Worm (Caenorhabditis elegans) whole organism, L4 larva: Measurements from ENCODE around the gene sri-36.

ENCODE experiments used
- F49E8.2 ChIP-seq: sonication (generic microtip); optimal IDR thresholded peaks from 2 replicates; lab custom pipeline; 2016; ENCODE audit warnings: missing compliant biosample characterization, mild to moderate bottlenecking, missing genetic modification characterization, borderline replicate concordance
- T26A8.4 ChIP-seq: fragments of 200-800 bp; sonication (Bioruptor generic); IDR thresholded peaks from 2 replicates; pipeline ENCODE4 v1.3.6; 2022; ENCODE audit warnings: missing genetic modification characterization, missing compliant biosample characterization
- Y48G9A.11 ChIP-seq: fragments of 200-800 bp; sonication (Bioruptor generic); IDR thresholded peaks from 2 replicates; pipeline ENCODE4 v1.3.6; 2022; ENCODE audit warnings: missing genetic modification reagents, missing genetic modification characterization, missing compliant biosample characterization
- ZK337.2 ChIP-seq: fragments of 200-800 bp; sonication (Bioruptor generic); IDR thresholded peaks from 2 replicates; pipeline ENCODE4 v1.3.6; 2022; ENCODE audit warnings: missing genetic modification reagents, missing genetic modification characterization, missing compliant biosample characterization
- aha-1 ChIP-seq: fragments of 150-350 bp; peaks from one replicate; lab custom pipeline; 2014; ENCODE audit warnings: missing biosample characterization, missing genetic modification characterization
- arid-1 ChIP-seq: fragments of 200-800 bp; sonication (Bioruptor generic); conservative IDR thresholded peaks from 2 replicates; pipeline ENCODE4 v1.3.6; 2022; ENCODE audit warnings: missing genetic modification reagents, missing genetic modification characterization, missing compliant biosample characterization
- ceh-20 ChIP-seq: fragments of 200-800 bp; sonication (Bioruptor generic); IDR thresholded peaks from 2 replicates; pipeline ENCODE4 v1.3.6; 2022; ENCODE audit warnings: missing genetic modification reagents, missing genetic modification characterization, missing compliant biosample characterization
- ceh-28 ChIP-seq: fragments of 150-350 bp; optimal IDR thresholded peaks from 2 replicates; lab custom pipeline; 2014; ENCODE audit warnings: missing biosample characterization, missing genetic modification reagents, missing genetic modification characterization
- ceh-44 ChIP-seq: fragments of 200-800 bp; sonication (Bioruptor generic); IDR thresholded peaks from 2 replicates; pipeline ENCODE4 v1.3.6; 2022; ENCODE audit warnings: missing genetic modification reagents, missing genetic modification characterization, missing compliant biosample characterization
- ces-1 ChIP-seq: fragments of 150-350 bp; sonication (generic microtip); optimal IDR thresholded peaks from 4 replicates; lab custom pipeline; 2014; ENCODE audit warnings: missing biosample characterization, missing genetic modification reagents, missing genetic modification characterization
- ctbp-1 ChIP-seq: fragments of 200-800 bp; sonication (Bioruptor generic); IDR thresholded peaks from 2 replicates; pipeline ENCODE4 v1.3.6; 2022; ENCODE audit warnings: missing genetic modification reagents, missing genetic modification characterization, missing compliant biosample characterization
- daf-16 ChIP-seq, 3 experiments: sonication (generic microtip); optimal IDR thresholded peaks; 2 replicates each; lab custom pipeline; 2016 to 2017; ENCODE audit warnings: missing genetic modification characterization in 3 of 3, missing genetic modification reagents in 3 of 3, mild to moderate bottlenecking in 2 of 3, missing compliant biosample characterization in 2 of 3, missing biosample characterization in 1 of 3, moderate library complexity in 1 of 3
- daf-8 ChIP-seq: fragments of 200-800 bp; sonication (Bioruptor generic); IDR thresholded peaks from 2 replicates; pipeline ENCODE4 v1.3.6; 2022; ENCODE audit warnings: missing genetic modification characterization, missing compliant biosample characterization
- dmd-6 ChIP-seq: fragments of 200-800 bp; sonication (Bioruptor generic); IDR thresholded peaks from 2 replicates; pipeline ENCODE4 v1.3.6; 2022; ENCODE audit warnings: missing genetic modification reagents, missing genetic modification characterization, missing compliant biosample characterization
- dpl-1 ChIP-seq: fragments of 150-350 bp; optimal IDR thresholded peaks from 2 replicates; lab custom pipeline; 2014; ENCODE audit warnings: missing biosample characterization, missing genetic modification reagents, missing genetic modification characterization
- duxl-1 ChIP-seq: sonication (generic microtip); optimal IDR thresholded peaks from 2 replicates; lab custom pipeline; 2016; ENCODE audit warnings: mild to moderate bottlenecking, missing genetic modification characterization, moderate library complexity, missing compliant biosample characterization; ENCODE audit not compliant: poor library complexity
- dve-1 ChIP-seq: sonication (generic microtip); optimal IDR thresholded peaks from 2 replicates; lab custom pipeline; 2017; ENCODE audit warnings: antibody characterized with exemption, mild to moderate bottlenecking, missing genetic modification characterization, missing compliant biosample characterization; ENCODE audit not compliant: insufficient read depth
- fkh-10 ChIP-seq: fragments of 150-350 bp; optimal IDR thresholded peaks from 2 replicates; lab custom pipeline; 2014; ENCODE audit warnings: missing biosample characterization, missing genetic modification reagents, missing genetic modification characterization
- fos-1 ChIP-seq: fragments of 150-350 bp; optimal IDR thresholded peaks from 2 replicates; lab custom pipeline; 2014; ENCODE audit warnings: missing biosample characterization, missing genetic modification characterization
- hif-1 ChIP-seq, 2 experiments: sonication (generic microtip); optimal IDR thresholded peaks; 2 replicates each; lab custom pipeline; 2016 to 2017; ENCODE audit warnings: missing compliant biosample characterization in 2 of 2, missing genetic modification characterization in 2 of 2, missing genetic modification reagents in 2 of 2, missing genotype in 2 of 2, mild to moderate bottlenecking in 1 of 2
- hlh-30 ChIP-seq: sonication (generic microtip); optimal IDR thresholded peaks from 2 replicates; lab custom pipeline; 2017; ENCODE audit warnings: antibody characterized with exemption, mild to moderate bottlenecking, missing genetic modification characterization, missing compliant biosample characterization; ENCODE audit not compliant: insufficient read depth
- hmg-1.1 ChIP-seq: fragments of 200-800 bp; sonication (Bioruptor generic); IDR thresholded peaks from 2 replicates; pipeline ENCODE4 v1.3.6; 2022; ENCODE audit warnings: missing genetic modification reagents, missing genetic modification characterization, missing compliant biosample characterization
- jun-1 ChIP-seq: fragments of 150-350 bp; optimal IDR thresholded peaks from 2 replicates; lab custom pipeline; 2014; ENCODE audit warnings: missing biosample characterization, missing genetic modification reagents, missing genetic modification characterization
- lin-13 ChIP-seq: fragments of 150-350 bp; optimal IDR thresholded peaks from 2 replicates; lab custom pipeline; 2014; ENCODE audit warnings: missing biosample characterization, missing genetic modification reagents, missing genetic modification characterization
- lin-29 ChIP-seq: fragments of 200-800 bp; sonication (Bioruptor generic); IDR thresholded peaks from 2 replicates; pipeline ENCODE4 v1.3.6; 2022; ENCODE audit warnings: missing genetic modification reagents, missing genetic modification characterization, missing compliant biosample characterization
- lin-38 ChIP-seq: fragments of 200-800 bp; sonication (Bioruptor generic); IDR thresholded peaks from 2 replicates; pipeline ENCODE4 v1.3.6; 2022; ENCODE audit warnings: missing genetic modification reagents, missing genetic modification characterization, missing compliant biosample characterization
- lsy-2 ChIP-seq, 2 experiments: fragments of 150-350 bp in 1 of 2; sonication (generic microtip) in 1 of 2; optimal IDR thresholded peaks; 2 replicates each; lab custom pipeline; 2014 to 2017; ENCODE audit warnings: missing biosample characterization in 2 of 2, missing genetic modification characterization in 2 of 2
- madf-9 ChIP-seq: fragments of 200-800 bp; sonication (Bioruptor generic); conservative IDR thresholded peaks from 2 replicates; pipeline ENCODE4 v1.3.6; 2022; ENCODE audit warnings: missing genetic modification reagents, missing genetic modification characterization, missing compliant biosample characterization
- mdl-1 ChIP-seq, 2 experiments: fragments of 150-350 bp in 1 of 2; sonication (generic microtip) in 1 of 2; optimal IDR thresholded peaks; 2 replicates each; lab custom pipeline; 2014 to 2017; ENCODE audit warnings: missing biosample characterization in 2 of 2, missing genetic modification characterization in 2 of 2
- mdt-29 ChIP-seq: fragments of 200-800 bp; sonication (Bioruptor generic); IDR thresholded peaks from 2 replicates; pipeline ENCODE4 v1.3.6; 2022; ENCODE audit warnings: missing genetic modification reagents, missing genetic modification characterization, missing compliant biosample characterization
- mep-1 ChIP-seq: fragments of 150-350 bp; sonication (generic microtip); optimal IDR thresholded peaks from 3 replicates; lab custom pipeline; 2014; ENCODE audit warnings: missing biosample characterization, missing genetic modification characterization
- mes-2 ChIP-seq: sonication (generic microtip); optimal IDR thresholded peaks from 2 replicates; lab custom pipeline; 2016; ENCODE audit warnings: missing genotype, mild to moderate bottlenecking, missing genetic modification characterization, missing compliant biosample characterization; ENCODE audit not compliant: poor library complexity, severe bottlenecking
- nhr-10 ChIP-seq: fragments of 150-350 bp; optimal IDR thresholded peaks from 2 replicates; lab custom pipeline; 2014; ENCODE audit warnings: missing biosample characterization, missing genetic modification characterization
- nhr-237 ChIP-seq: sonication (generic microtip); optimal IDR thresholded peaks from 2 replicates; lab custom pipeline; 2017; ENCODE audit warnings: missing biosample characterization, missing genetic modification characterization
- nhr-28 ChIP-seq: fragments of 150-350 bp; optimal IDR thresholded peaks from 2 replicates; lab custom pipeline; 2014; ENCODE audit warnings: missing biosample characterization, missing genetic modification characterization
- nhr-42 ChIP-seq: fragments of 200-800 bp; sonication (Bioruptor generic); IDR thresholded peaks from 2 replicates; pipeline ENCODE4 v1.3.6; 2022; ENCODE audit warnings: missing genetic modification characterization, missing compliant biosample characterization
- nhr-48 ChIP-seq: sonication (generic microtip); optimal IDR thresholded peaks from 2 replicates; lab custom pipeline; 2016; ENCODE audit warnings: mild to moderate bottlenecking, missing genetic modification characterization, missing compliant biosample characterization
- nhr-77 ChIP-seq: fragments of 150-350 bp; optimal IDR thresholded peaks from 2 replicates; lab custom pipeline; 2014; ENCODE audit warnings: missing biosample characterization, missing genetic modification characterization
- pha-4 ChIP-seq, 2 experiments: fragments of 150-350 bp in 1 of 2; fragments of 200-800 bp in 1 of 2; sonication (Bioruptor generic) in 1 of 2; IDR thresholded peaks in 1 of 2; optimal IDR thresholded peaks in 1 of 2; 2 replicates each; pipeline versions ENCODE4 v1.3.6 to Lab custom; 2014 to 2022; ENCODE audit warnings: missing genetic modification characterization in 2 of 2, missing genetic modification reagents in 2 of 2, missing biosample characterization in 1 of 2, missing compliant biosample characterization in 1 of 2
- php-3 ChIP-seq: fragments of 200-800 bp; sonication (Bioruptor generic); IDR thresholded peaks from 2 replicates; pipeline ENCODE4 v1.3.6; 2022; ENCODE audit warnings: missing genetic modification reagents, missing genetic modification characterization, missing compliant biosample characterization
- snpc-1.2 ChIP-seq: fragments of 200-800 bp; sonication (Bioruptor generic); IDR thresholded peaks from 2 replicates; pipeline ENCODE4 v1.3.6; 2022; ENCODE audit warnings: missing genetic modification reagents, missing genetic modification characterization, missing compliant biosample characterization
- unc-130 ChIP-seq: sonication (generic microtip); optimal IDR thresholded peaks from 2 replicates; lab custom pipeline; 2016; ENCODE audit warnings: missing genetic modification reagents, missing genetic modification characterization, missing compliant biosample characterization
- vab-7 ChIP-seq: fragments of 200-800 bp; sonication (Bioruptor generic); IDR thresholded peaks from 2 replicates; pipeline ENCODE4 v1.3.6; 2022; ENCODE audit warnings: missing genetic modification reagents, missing genetic modification characterization, missing compliant biosample characterization
- zfp-3 ChIP-seq: fragments of 200-800 bp; sonication (Bioruptor generic); conservative IDR thresholded peaks from 2 replicates; pipeline ENCODE4 v1.3.6; 2022; ENCODE audit warnings: missing genetic modification reagents, missing genetic modification characterization, missing compliant biosample characterization
- zip-2 ChIP-seq: fragments of 150-350 bp; optimal IDR thresholded peaks from 2 replicates; lab custom pipeline; 2014; ENCODE audit warnings: missing biosample characterization, missing genetic modification characterization

sri-36 gene

ce11 chrII:2570384-2570964 is 14.9 kb downstream of the sri-36 start:
- peak; percentile 22 for TF ChIP-seq aha-1

- TF ChIP-seq hlh-30 (tag; lab: Kevin White, UChicago) = peak; percentile 57
- TF ChIP-seq mep-1 (tag; lab: Kevin White, UChicago) = peak; percentile 93
- peak; percentile 18 for TF ChIP-seq zip-2
- TF ChIP-seq nhr-28 (tag; lab: Kevin White, UChicago) = peak; percentile 5
- TF ChIP-seq nhr-237 (tag; lab: Kevin White, UChicago) = no peak
- TF ChIP-seq snpc-1.2 (GFP tag; lab: Robert Waterston, UW) = peak; percentile 55; the same call in 1 of the 2 replicates
- TF ChIP-seq fos-1 (tag; lab: Kevin White, UChicago) = no peak
- peak; percentile 88 for TF ChIP-seq lin-38 (GFP tag; lab: Robert Waterston, UW)
- TF ChIP-seq lin-29 (GFP tag; lab: Robert Waterston, UW) = peak; percentile 61; the same call in 1 of the 2 replicates
- peak; percentile 48 for TF ChIP-seq duxl-1
- peak; percentile 62 for TF ChIP-seq dmd-6 (GFP tag; lab: Robert Waterston, UW)
- peak; percentile 48 for TF ChIP-seq unc-130 (GFP tag; lab: Kevin White, UChicago)
- no peak for TF ChIP-seq ceh-28
- no peak for TF ChIP-seq nhr-48 (tag; lab: Kevin White, UChicago)
- TF ChIP-seq ces-1 (GFP tag; lab: Kevin White, UChicago) = peak; percentile 93
- 0 out of 2 replicates have a peak, but pooled peaks have one; percentile 9 for TF ChIP-seq ceh-44 (GFP tag; lab: Robert Waterston, UW)
- peak; percentile 56; the same call in 1 of the 2 replicates for TF ChIP-seq ZK337.2 (GFP tag; lab: Robert Waterston, UW)
- TF ChIP-seq pha-4 (GFP tag; IDR thresholded peaks at IDR 0.05; lab: Robert Waterston, UW) = peak; percentile 61; the same call in 1 of the 2 replicates
- no peak for TF ChIP-seq pha-4 (tag; optimal IDR thresholded peaks at IDR 0.05; lab: Kevin White, UChicago)
- TF ChIP-seq arid-1 = 0 out of 2 replicates have a peak, but pooled peaks have one; percentile 19
- TF ChIP-seq F49E8.2 = peak; percentile 35
- TF ChIP-seq mdt-29 (GFP tag; lab: Robert Waterston, UW) = no peak
- TF ChIP-seq lsy-2 (tag; optimal IDR thresholded peaks at IDR 0.05; lab: Kevin White, UChicago) = peak; percentile 15 to 94
- TF ChIP-seq ctbp-1 (GFP tag; lab: Robert Waterston, UW) = peak; percentile 48; the same call in 1 of the 2 replicates
- TF ChIP-seq daf-8 (GFP tag; lab: Robert Waterston, UW) = no peak
- peak; percentile 46; the same call in 1 of the 2 replicates for TF ChIP-seq vab-7 (GFP tag; lab: Robert Waterston, UW)
- TF ChIP-seq lin-13 (GFP tag; lab: Kevin White, UChicago) = peak; percentile 73
- TF ChIP-seq fkh-10 (GFP tag; lab: Kevin White, UChicago) = peak; percentile 44
- TF ChIP-seq dve-1 (tag; lab: Kevin White, UChicago) = peak; percentile 79
- TF ChIP-seq daf-16 (GFP tag; optimal IDR thresholded peaks at IDR 0.05; lab: Kevin White, UChicago) = no peak
- peak; percentile 65 for TF ChIP-seq daf-16 (tag; optimal IDR thresholded peaks at IDR 0.05; lab: Kevin White, UChicago)
- TF ChIP-seq dpl-1 (GFP tag; lab: Kevin White, UChicago) = peak; percentile 86
- no peak for TF ChIP-seq nhr-10 (tag; lab: Kevin White, UChicago)
- peak in 1 of 2 experiments; percentile 48 for TF ChIP-seq hif-1 (tag; optimal IDR thresholded peaks at IDR 0.05; lab: Kevin White, UChicago)
- no peak for TF ChIP-seq jun-1
- no peak for TF ChIP-seq Y48G9A.11 (GFP tag; lab: Robert Waterston, UW)
- peak; percentile 56; the same call in 1 of the 2 replicates for TF ChIP-seq php-3 (GFP tag; lab: Robert Waterston, UW)
- TF ChIP-seq hmg-1.1 = peak; percentile 62; the same call in 1 of the 2 replicates
- peak in 1 of 2 experiments; percentile 3 for TF ChIP-seq mdl-1 (tag; optimal IDR thresholded peaks at IDR 0.05; lab: Kevin White, UChicago)
- TF ChIP-seq ceh-20 (GFP tag; lab: Robert Waterston, UW) = peak; percentile 36; the same call in 1 of the 2 replicates
- peak; percentile 95 for TF ChIP-seq mes-2
- peak; percentile 61 for TF ChIP-seq madf-9
- TF ChIP-seq nhr-42 (GFP tag; lab: Robert Waterston, UW) = 0 out of 2 replicates have a peak, but pooled peaks have one; percentile 44
- 0 out of 2 replicates have a peak, but pooled peaks have one; percentile 44 for TF ChIP-seq zfp-3 (GFP tag; lab: Robert Waterston, UW)
- TF ChIP-seq nhr-77 (tag; lab: Kevin White, UChicago) = peak; percentile 85
- peak; percentile 73; the same call in 1 of the 2 replicates for TF ChIP-seq T26A8.4 (GFP tag; lab: Robert Waterston, UW)
Observed at ce11 chrII:2564899-2565298, 20.5 kb downstream of the sri-36 start, which contains the start of gene usp-39. Gene usp-39 (plus strand): TSS chrII:2565275.
